Fruit fly (Drosophila melanogaster) S2 (cell line): Measurements from ENCODE around the gene RAF2.

ENCODE experiments used
- CG8478 ChIP-seq: fragments of >200 bp; optimal IDR thresholded peaks from 2 replicates; lab custom pipeline; 2018
- CTCF ChIP-seq, 2 experiments: fragments of >200 bp; optimal IDR thresholded peaks; 2 replicates each; lab custom pipeline; 2018

- TF ChIP-seq CG8478 = no peak
- TF ChIP-seq CTCF (optimal IDR thresholded peaks at IDR 0.05; lab: Kevin White, UChicago) = no peak
These were observed 5.1 kb downstream of the RAF2 start for dm6 chr3L:16391257-16391656.
